Worm (Caenorhabditis elegans): Measurements from ENCODE around the gene Y67H2A.10.

DNA sequence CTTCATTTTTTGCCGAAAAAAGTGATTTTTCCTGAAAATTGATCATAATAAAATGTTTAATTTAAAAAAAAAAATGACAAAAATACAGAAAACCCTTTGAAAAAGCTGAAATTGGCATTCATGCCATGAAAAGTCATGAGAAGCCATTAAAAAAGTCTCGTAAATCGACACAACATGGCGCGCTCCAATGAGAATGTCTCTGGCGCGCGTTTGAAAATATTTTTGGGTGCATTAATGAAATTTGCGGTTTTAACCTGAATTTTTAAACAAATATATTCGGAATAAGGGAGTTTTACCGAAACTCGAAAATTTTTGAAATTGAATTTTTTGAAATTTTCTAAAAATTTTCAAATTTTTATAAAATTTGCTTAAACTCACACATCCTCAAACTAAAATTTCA is 41.5 kb downstream of the Y67H2A.10 start:
- TF ChIP-seq dao-5 (tag; optimal IDR thresholded peaks at IDR 0.05) (no peak), him-1 (tag; optimal IDR thresholded peaks at IDR 0.05) (no peak)
